Worm (Caenorhabditis elegans) whole organism, young adult: ENCODE measurements around the gene srx-120.

ENCODE experiments used
- B0261.1 ChIP-seq: sonication (generic microtip); optimal IDR thresholded peaks from 2 replicates; lab custom pipeline; 2016; ENCODE audit warnings: mild to moderate bottlenecking, missing genetic modification characterization, moderate library complexity, missing compliant biosample characterization
- C06A6.2 ChIP-seq: fragments of 200-800 bp; sonication (Bioruptor generic); conservative IDR thresholded peaks from 2 replicates; pipeline ENCODE4 v1.3.6; 2022; ENCODE audit warnings: missing genetic modification characterization, missing compliant biosample characterization
- D2030.7 ChIP-seq: fragments of 200-800 bp; sonication (Bioruptor generic); IDR thresholded peaks from 2 replicates; pipeline ENCODE4 v1.3.6; 2022; ENCODE audit warnings: missing genetic modification reagents, missing genetic modification characterization, missing compliant biosample characterization
- F10E7.11 ChIP-seq: sonication (generic microtip); optimal IDR thresholded peaks from 2 replicates; lab custom pipeline; 2017; ENCODE audit warnings: mild to moderate bottlenecking, missing genetic modification characterization, moderate library complexity, missing compliant biosample characterization
- F37B4.10 ChIP-seq: fragments of 200-800 bp; sonication (Bioruptor generic); IDR thresholded peaks from 2 replicates; pipeline ENCODE4 v1.3.6; 2022; ENCODE audit warnings: missing genetic modification characterization, missing compliant biosample characterization
- F55B11.4 ChIP-seq: sonication (generic microtip); optimal IDR thresholded peaks from 2 replicates; lab custom pipeline; 2016; ENCODE audit warnings: missing compliant biosample characterization, missing genetic modification characterization, borderline replicate concordance; ENCODE audit not compliant: insufficient read depth
- F57A8.1 ChIP-seq: fragments of 200-800 bp; sonication (Bioruptor generic); optimal IDR thresholded peaks from 2 replicates; lab custom pipeline; 2018; ENCODE audit warnings: mild to moderate bottlenecking, missing genetic modification characterization, moderate library complexity, missing compliant biosample characterization
- K12H6.12 ChIP-seq: fragments of 200-800 bp; sonication (Bioruptor generic); optimal IDR thresholded peaks from 2 replicates; lab custom pipeline; 2018; ENCODE audit warnings: mild to moderate bottlenecking, missing genetic modification characterization, missing compliant biosample characterization
- Y53G8AR.9 ChIP-seq: fragments of 200-800 bp; sonication (Bioruptor generic); conservative IDR thresholded peaks from 2 replicates; pipeline ENCODE4 v1.3.6; 2022; ENCODE audit warnings: missing genetic modification reagents, missing genetic modification characterization, missing compliant biosample characterization
- Y56A3A.18 ChIP-seq: fragments of 200-800 bp; sonication (Bioruptor generic); IDR thresholded peaks from 2 replicates; pipeline ENCODE4 v1.3.6; 2022; ENCODE audit warnings: missing genetic modification reagents, missing genetic modification characterization, missing compliant biosample characterization
- Y67H2A.10 ChIP-seq: fragments of 200-800 bp; sonication (Bioruptor generic); conservative IDR thresholded peaks from 2 replicates; pipeline ENCODE4 v1.3.6; 2022; ENCODE audit warnings: missing genetic modification reagents, missing genetic modification characterization, missing compliant biosample characterization
- akir-1 ChIP-seq: fragments of 200-800 bp; sonication (Bioruptor generic); optimal IDR thresholded peaks from 2 replicates; lab custom pipeline; 2018; ENCODE audit warnings: mild to moderate bottlenecking, missing genetic modification characterization, moderate library complexity, missing compliant biosample characterization
- ama-1 ChIP-seq, 3 experiments: fragments of 150-350 bp in 1 of 3; sonication (generic microtip) in 2 of 3; optimal IDR thresholded peaks; 2 replicates each; lab custom pipeline; 2014 to 2018; ENCODE audit warnings: missing biosample characterization in 2 of 3, missing genetic modification characterization in 2 of 3, missing genetic modification reagents in 2 of 3
- aptf-2 ChIP-seq: fragments of 200-800 bp; sonication (Bioruptor generic); conservative IDR thresholded peaks from 2 replicates; pipeline ENCODE4 v1.3.6; 2022; ENCODE audit warnings: missing genetic modification reagents, missing genetic modification characterization, missing compliant biosample characterization
- athp-1 ChIP-seq: sonication (generic microtip); optimal IDR thresholded peaks from 2 replicates; lab custom pipeline; 2017; ENCODE audit warnings: mild to moderate bottlenecking, missing genetic modification characterization, missing compliant biosample characterization
- attf-5 ChIP-seq: fragments of 200-800 bp; sonication (Bioruptor generic); optimal IDR thresholded peaks from 2 replicates; lab custom pipeline; 2018; ENCODE audit warnings: mild to moderate bottlenecking, missing genetic modification characterization, missing compliant biosample characterization
- bed-1 ChIP-seq: fragments of 200-800 bp; sonication (Bioruptor generic); IDR thresholded peaks from 2 replicates; pipeline ENCODE4 v1.3.6; 2022; ENCODE audit warnings: missing genetic modification reagents, missing genetic modification characterization, missing compliant biosample characterization
- bed-2 ChIP-seq: fragments of 200-800 bp; sonication (Bioruptor generic); IDR thresholded peaks from 2 replicates; pipeline ENCODE4 v1.3.6; 2022; ENCODE audit warnings: missing genetic modification reagents, missing genetic modification characterization, missing compliant biosample characterization
- cebp-2 ChIP-seq: fragments of 200-800 bp; sonication (Bioruptor generic); IDR thresholded peaks from 2 replicates; pipeline ENCODE4 v1.3.6; 2022; ENCODE audit warnings: missing genetic modification characterization, missing compliant biosample characterization
- ceh-27 ChIP-seq: fragments of 200-800 bp; sonication (Bioruptor generic); optimal IDR thresholded peaks from 2 replicates; lab custom pipeline; 2018; ENCODE audit warnings: mild to moderate bottlenecking, missing genetic modification characterization, moderate library complexity, missing compliant biosample characterization
- ceh-79 ChIP-seq: sonication (generic microtip); optimal IDR thresholded peaks from 2 replicates; lab custom pipeline; 2017; ENCODE audit warnings: mild to moderate bottlenecking, missing genetic modification characterization, missing compliant biosample characterization
- chd-7 ChIP-seq: sonication (generic microtip); optimal IDR thresholded peaks from 2 replicates; lab custom pipeline; 2016; ENCODE audit warnings: mild to moderate bottlenecking, missing genetic modification characterization, moderate library complexity, missing compliant biosample characterization
- dox-1 ChIP-seq: fragments of 200-800 bp; sonication (Bioruptor generic); IDR thresholded peaks from 2 replicates; pipeline ENCODE4 v1.3.6; 2022; ENCODE audit warnings: missing genetic modification reagents, missing genetic modification characterization, missing compliant biosample characterization
- ets-4 ChIP-seq: fragments of 200-800 bp; sonication (Bioruptor generic); optimal IDR thresholded peaks from 2 replicates; lab custom pipeline; 2018; ENCODE audit warnings: mild to moderate bottlenecking, missing genetic modification characterization, missing compliant biosample characterization
- hlh-12 ChIP-seq: sonication (generic microtip); optimal IDR thresholded peaks from 2 replicates; lab custom pipeline; 2016; ENCODE audit warnings: missing genetic modification characterization, missing compliant biosample characterization
- lin-35 ChIP-seq, 3 experiments: fragments of 150-350 bp in 2 of 3; sonication (generic microtip) in 1 of 3; optimal IDR thresholded peaks; 2 replicates each; lab custom pipeline; 2014 to 2018; ENCODE audit warnings: missing biosample characterization in 3 of 3, missing genetic modification characterization in 3 of 3, missing genetic modification reagents in 3 of 3
- lin-40 ChIP-seq: sonication (generic microtip); optimal IDR thresholded peaks from 2 replicates; lab custom pipeline; 2016; ENCODE audit warnings: missing genetic modification characterization, mild to moderate bottlenecking, missing compliant biosample characterization, missing genotype, missing genetic modification reagents
- madf-3 ChIP-seq: fragments of 200-800 bp; sonication (Bioruptor generic); IDR thresholded peaks from 2 replicates; pipeline ENCODE4 v1.3.6; 2022; ENCODE audit warnings: missing genetic modification reagents, missing genetic modification characterization, missing compliant biosample characterization
- madf-6 ChIP-seq: fragments of 200-800 bp; sonication (Bioruptor generic); IDR thresholded peaks from 2 replicates; pipeline ENCODE4 v1.3.6; 2022; ENCODE audit warnings: missing genetic modification reagents, missing genetic modification characterization, missing compliant biosample characterization
- nfya-2 ChIP-seq: fragments of 200-800 bp; sonication (Bioruptor generic); IDR thresholded peaks from 2 replicates; pipeline ENCODE4 v1.3.6; 2022; ENCODE audit warnings: missing genetic modification reagents, missing genetic modification characterization, missing compliant biosample characterization
- nhr-179 ChIP-seq: sonication (generic microtip); optimal IDR thresholded peaks from 2 replicates; lab custom pipeline; 2016; ENCODE audit warnings: mild to moderate bottlenecking, missing genetic modification characterization, missing compliant biosample characterization
- nhr-27 ChIP-seq: fragments of 200-800 bp; sonication (Bioruptor generic); optimal IDR thresholded peaks from 2 replicates; lab custom pipeline; 2018; ENCODE audit warnings: mild to moderate bottlenecking, missing genetic modification characterization, moderate library complexity, missing compliant biosample characterization
- pbrm-1 ChIP-seq: fragments of 200-800 bp; sonication (Bioruptor generic); IDR thresholded peaks from 2 replicates; pipeline ENCODE4 v1.3.6; 2022; ENCODE audit warnings: missing genetic modification reagents, missing genetic modification characterization, missing compliant biosample characterization
- pha-4 ChIP-seq: fragments of 150-350 bp; sonication (generic microtip); optimal IDR thresholded peaks from 2 replicates; lab custom pipeline; 2014; ENCODE audit warnings: missing biosample characterization, missing genetic modification reagents, missing genetic modification characterization
- repo-1 ChIP-seq: sonication (generic microtip); optimal IDR thresholded peaks from 2 replicates; lab custom pipeline; 2017; ENCODE audit warnings: mild to moderate bottlenecking, missing genetic modification characterization, missing compliant biosample characterization
- snpc-1.1 ChIP-seq: sonication (generic microtip); optimal IDR thresholded peaks from 2 replicates; lab custom pipeline; 2017; ENCODE audit warnings: missing genetic modification characterization, mild to moderate bottlenecking, missing compliant biosample characterization, antibody characterized with exemption, moderate library complexity, missing genotype, missing genetic modification reagents; ENCODE audit not compliant: insufficient read depth
- snpc-1.3 ChIP-seq: sonication (generic microtip); optimal IDR thresholded peaks from 2 replicates; lab custom pipeline; 2017; ENCODE audit warnings: missing genetic modification characterization, mild to moderate bottlenecking, missing compliant biosample characterization, antibody characterized with exemption, moderate library complexity, missing genotype, missing genetic modification reagents; ENCODE audit not compliant: insufficient read depth
- tbp1 ChIP-seq: fragments of 200-800 bp; sonication (Bioruptor generic); optimal IDR thresholded peaks from 2 replicates; lab custom pipeline; 2018; ENCODE audit warnings: mild to moderate bottlenecking, missing genetic modification characterization, missing compliant biosample characterization
- unc-62 ChIP-seq: fragments of 150-350 bp; optimal IDR thresholded peaks from 2 replicates; lab custom pipeline; 2014; ENCODE audit warnings: missing biosample characterization, missing genetic modification reagents, missing genetic modification characterization
- xnd-1 ChIP-seq: sonication (generic microtip); optimal IDR thresholded peaks from 2 replicates; lab custom pipeline; 2016; ENCODE audit warnings: missing genotype, missing genetic modification reagents, missing genetic modification characterization, missing compliant biosample characterization
- zim-3 ChIP-seq: sonication (generic microtip); optimal IDR thresholded peaks from 2 replicates; lab custom pipeline; 2017; ENCODE audit warnings: mild to moderate bottlenecking, missing genetic modification characterization, moderate library complexity, missing compliant biosample characterization
- ztf-18 ChIP-seq: sonication (generic microtip); optimal IDR thresholded peaks from 2 replicates; lab custom pipeline; 2016; ENCODE audit warnings: missing genotype, mild to moderate bottlenecking, missing genetic modification characterization, missing compliant biosample characterization
- ztf-25 ChIP-seq: fragments of 200-800 bp; sonication (Bioruptor generic); IDR thresholded peaks from 2 replicates; pipeline ENCODE4 v1.3.6; 2022; ENCODE audit warnings: missing genetic modification reagents, missing genetic modification characterization, missing compliant biosample characterization
- ztf-3 ChIP-seq: fragments of 200-800 bp; sonication (Bioruptor generic); optimal IDR thresholded peaks from 2 replicates; lab custom pipeline; 2018; ENCODE audit warnings: mild to moderate bottlenecking, missing genetic modification characterization, missing compliant biosample characterization

Gene srx-120

ce11 chrII:12518809-12519344 lies 12.2 kb upstream of the srx-120 start, which contains the start of gene srh-70 (continued):
- no peak for TF ChIP-seq K12H6.12
- no peak for TF ChIP-seq pha-4 (tag; lab: Kevin White, UChicago)
- no peak for TF ChIP-seq nfya-2 (GFP tag; lab: Robert Waterston, UW)
- no peak for TF ChIP-seq F37B4.10
- TF ChIP-seq attf-5 (GFP tag; lab: Kevin White, UChicago): peak; percentile 24
- TF ChIP-seq xnd-1 (tag; lab: Kevin White, UChicago): no peak
- TF ChIP-seq lin-35 (GFP tag; optimal IDR thresholded peaks at IDR 0.05; lab: Kevin White, UChicago): no peak
- TF ChIP-seq B0261.1 (tag; lab: Kevin White, UChicago): no peak
- TF ChIP-seq dox-1 (GFP tag; lab: Robert Waterston, UW): peak; percentile 79
- peak; percentile 57 for TF ChIP-seq tbp1 (GFP tag; lab: Kevin White, UChicago)
- TF ChIP-seq nhr-179 (tag; lab: Kevin White, UChicago): no peak
- TF ChIP-seq ama-1 (optimal IDR thresholded peaks at IDR 0.05; lab: Kevin White, UChicago): no peak
- no peak for TF ChIP-seq ama-1 (GFP tag; optimal IDR thresholded peaks at IDR 0.05; lab: Kevin White, UChicago)
- no peak for TF ChIP-seq nhr-27 (tag; lab: Kevin White, UChicago)
- TF ChIP-seq zim-3 (tag; lab: Kevin White, UChicago): no peak
- TF ChIP-seq lin-40: peak; percentile 48
- TF ChIP-seq athp-1 (tag; lab: Kevin White, UChicago): no peak
- peak; percentile 21 for TF ChIP-seq ets-4
- no peak for TF ChIP-seq ceh-27 (GFP tag; lab: Kevin White, UChicago)
- no peak for TF ChIP-seq snpc-1.3
- TF ChIP-seq bed-2 (GFP tag; lab: Robert Waterston, UW): no peak
- TF ChIP-seq pbrm-1 (GFP tag; lab: Robert Waterston, UW): no peak
- peak; percentile 72 for TF ChIP-seq Y53G8AR.9 (GFP tag; lab: Robert Waterston, UW)
- no peak for TF ChIP-seq F57A8.1 (GFP tag; lab: Kevin White, UChicago)
- TF ChIP-seq cebp-2: no peak
- TF ChIP-seq snpc-1.1 (tag; lab: Kevin White, UChicago): no peak
- TF ChIP-seq Y67H2A.10 (GFP tag; lab: Robert Waterston, UW): no peak
- TF ChIP-seq F55B11.4 (tag; lab: Kevin White, UChicago): no peak
- TF ChIP-seq C06A6.2 (GFP tag; lab: Robert Waterston, UW): 0 out of 2 replicates have a peak, but pooled peaks have one; percentile 24
- TF ChIP-seq ceh-79 (tag; lab: Kevin White, UChicago): no peak
- 0 out of 2 replicates have a peak, but pooled peaks have one; percentile 29 for TF ChIP-seq Y56A3A.18 (GFP tag; lab: Robert Waterston, UW)
- TF ChIP-seq madf-6: no peak
- TF ChIP-seq unc-62 (GFP tag; lab: Kevin White, UChicago): peak; percentile 99
- peak; percentile 76 for TF ChIP-seq chd-7 (tag; lab: Kevin White, UChicago)
- peak; percentile 1 for TF ChIP-seq ztf-18 (tag; lab: Kevin White, UChicago)
- no peak for TF ChIP-seq ztf-3 (GFP tag; lab: Kevin White, UChicago)
- no peak for TF ChIP-seq akir-1 (GFP tag; lab: Kevin White, UChicago)
- no peak for TF ChIP-seq aptf-2
- peak; percentile 29 for TF ChIP-seq repo-1 (tag; lab: Kevin White, UChicago)
- TF ChIP-seq bed-1 (GFP tag; lab: Robert Waterston, UW): no peak
- TF ChIP-seq hlh-12: no peak
- TF ChIP-seq D2030.7 (GFP tag; lab: Robert Waterston, UW): no peak
- TF ChIP-seq F10E7.11: no peak
- no peak for TF ChIP-seq ztf-25
- no peak for TF ChIP-seq madf-3
- TF ChIP-seq, all 124 proteins: peak for 31
